Fruit fly (Drosophila melanogaster): ENCODE measurements around the gene Tim13.

DNA sequence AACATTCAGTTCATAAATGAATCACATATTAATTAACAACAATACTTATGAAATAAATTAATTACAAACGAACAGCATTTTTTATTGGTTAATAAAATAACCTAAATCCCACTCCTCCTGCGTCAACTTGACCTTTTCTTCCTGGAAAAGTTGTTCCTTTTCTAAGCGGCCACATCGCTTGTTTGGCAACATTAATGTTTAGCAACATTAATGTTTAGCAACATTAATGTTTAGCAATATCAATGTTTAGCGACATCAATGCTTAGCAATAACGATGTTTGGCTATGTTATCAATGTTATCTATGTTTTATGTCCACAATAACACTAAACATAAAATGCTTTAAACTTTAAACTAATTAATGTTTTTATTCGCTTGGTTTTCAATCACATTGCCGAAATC lies 42.3 kb upstream of the Tim13 start:
- TF ChIP-seq h (optimal IDR thresholded peaks at IDR 0.05): no peak
- TF ChIP-seq Myc (optimal IDR thresholded peaks at IDR 0.05): no peak

All from Kc167 (cell line).